Worm (Caenorhabditis elegans) whole organism, L2 larva: Measurements from ENCODE around the gene slc-17.3.

Experiments
- ama-1 ChIP-seq: fragments of 150-350 bp; optimal IDR thresholded peaks from 2 replicates; lab custom pipeline; 2018; ENCODE audit warnings: inconsistent platforms
- blmp-1 ChIP-seq: sonication (generic microtip); optimal IDR thresholded peaks from 2 replicates; lab custom pipeline; 2017; ENCODE audit warnings: missing genetic modification characterization, mild to moderate bottlenecking, missing compliant biosample characterization, antibody characterized with exemption, moderate library complexity; ENCODE audit not compliant: insufficient read depth
- ceh-16 ChIP-seq: fragments of 150-350 bp; optimal IDR thresholded peaks from 2 replicates; lab custom pipeline; 2014; ENCODE audit warnings: missing biosample characterization, missing genetic modification characterization
- elt-1 ChIP-seq: fragments of 150-350 bp; optimal IDR thresholded peaks from 2 replicates; lab custom pipeline; 2014; ENCODE audit warnings: missing biosample characterization, missing genetic modification characterization
- elt-3 ChIP-seq: sonication (generic microtip); optimal IDR thresholded peaks from 2 replicates; lab custom pipeline; 2017; ENCODE audit warnings: missing biosample characterization, missing genetic modification characterization
- mdl-1 ChIP-seq, 2 experiments: fragments of 150-350 bp in 1 of 2; sonication (generic microtip) in 1 of 2; optimal IDR thresholded peaks; 2 replicates each; lab custom pipeline; 2017; ENCODE audit warnings: missing biosample characterization in 2 of 2, missing genetic modification characterization in 2 of 2
- snpc-4 ChIP-seq: fragments of 150-350 bp; optimal IDR thresholded peaks from 2 replicates; lab custom pipeline; 2014; ENCODE audit warnings: missing biosample characterization, missing genetic modification characterization
- zag-1 ChIP-seq: fragments of 150-350 bp; optimal IDR thresholded peaks from 2 replicates; lab custom pipeline; 2014; ENCODE audit warnings: missing biosample characterization, missing genetic modification characterization
- ztf-4 ChIP-seq: fragments of 150-350 bp; optimal IDR thresholded peaks from 2 replicates; lab custom pipeline; 2014; ENCODE audit warnings: missing biosample characterization, missing genetic modification characterization

DNA sequence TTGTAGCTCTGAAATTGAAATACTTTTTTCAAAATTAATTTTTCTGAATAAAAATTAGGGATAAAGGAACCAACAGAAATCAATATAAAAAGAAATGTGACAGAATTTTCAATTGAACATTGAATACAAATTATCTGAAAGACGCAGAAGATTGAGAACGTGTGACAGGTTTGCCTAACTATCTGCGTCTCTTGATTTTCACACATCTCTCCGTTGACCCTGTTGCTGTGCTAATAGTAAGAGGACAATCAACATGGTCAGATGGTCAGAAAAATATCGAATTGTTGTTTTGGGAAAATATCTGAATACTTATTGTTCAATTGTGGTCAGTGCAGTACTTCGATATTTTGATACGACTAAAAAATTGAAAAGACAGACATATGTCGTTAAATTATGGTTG is 46.5 kb upstream of the slc-17.3 start, which contains the start of gene ZK688.7:
- no peak for TF ChIP-seq ztf-4
- TF ChIP-seq snpc-4 = no peak
- no peak for TF ChIP-seq elt-1 (tag; lab: Kevin White, UChicago)
- no peak for TF ChIP-seq blmp-1 (tag; lab: Kevin White, UChicago)
- TF ChIP-seq mdl-1 (tag; optimal IDR thresholded peaks at IDR 0.05; lab: Kevin White, UChicago) = no peak
- TF ChIP-seq zag-1 (tag; lab: Kevin White, UChicago) = no peak
- no peak for TF ChIP-seq ceh-16 (tag; lab: Kevin White, UChicago)
- TF ChIP-seq elt-3 (tag; lab: Kevin White, UChicago) = no peak
- TF ChIP-seq ama-1 (lab: Kevin White, UChicago) = no peak
